Worm (Caenorhabditis elegans) whole organism, L1 larva: ENCODE results near the gene F37C12.18.

Experiments used
- C04F5.9 ChIP-seq: sonication (generic microtip); optimal IDR thresholded peaks from 2 replicates; lab custom pipeline; 2016; ENCODE audit warnings: missing genetic modification characterization, missing compliant biosample characterization
- C16A3.4 ChIP-seq: fragments of 150-350 bp; optimal IDR thresholded peaks from 2 replicates; lab custom pipeline; 2014; ENCODE audit warnings: missing biosample characterization, missing genetic modification characterization
- C34B4.2 ChIP-seq: sonication (generic microtip); optimal IDR thresholded peaks from 2 replicates; lab custom pipeline; 2017; ENCODE audit warnings: mild to moderate bottlenecking, missing genetic modification characterization, missing compliant biosample characterization
- Y116A8C.19 ChIP-seq: sonication (generic microtip); optimal IDR thresholded peaks from 2 replicates; lab custom pipeline; 2016; ENCODE audit warnings: missing compliant biosample characterization, missing genetic modification characterization, borderline replicate concordance
- alr-1 ChIP-seq: fragments of 200-800 bp; sonication (Bioruptor generic); optimal IDR thresholded peaks from 2 replicates; lab custom pipeline; 2018; ENCODE audit warnings: borderline replicate concordance, mild to moderate bottlenecking, missing genetic modification characterization, missing compliant biosample characterization
- blmp-1 ChIP-seq: fragments of 150-350 bp; optimal IDR thresholded peaks from 2 replicates; lab custom pipeline; 2014; ENCODE audit warnings: missing biosample characterization, missing genetic modification characterization
- ceh-8 ChIP-seq: fragments of 200-800 bp; sonication (Bioruptor generic); optimal IDR thresholded peaks from 2 replicates; lab custom pipeline; 2018; ENCODE audit warnings: mild to moderate bottlenecking, missing genetic modification characterization, moderate library complexity, missing compliant biosample characterization
- ceh-82 ChIP-seq, 3 experiments: fragments of 150-350 bp in 1 of 3; sonication (generic microtip) in 2 of 3; optimal IDR thresholded peaks; 2 replicates each; lab custom pipeline; 2014 to 2017; ENCODE audit warnings: missing biosample characterization in 3 of 3, missing genetic modification characterization in 3 of 3
- ceh-88 ChIP-seq: fragments of 200-800 bp; sonication (Bioruptor generic); IDR thresholded peaks from 2 replicates; pipeline ENCODE4 v1.3.6; 2022; ENCODE audit warnings: missing genetic modification characterization, missing compliant biosample characterization
- ces-1 ChIP-seq: fragments of 150-350 bp; optimal IDR thresholded peaks from 2 replicates; lab custom pipeline; 2014; ENCODE audit warnings: missing biosample characterization, missing genetic modification reagents, missing genetic modification characterization
- dpl-1 ChIP-seq, 3 experiments: fragments of 150-350 bp in 2 of 3; sonication (generic microtip) in 1 of 3; optimal IDR thresholded peaks; 2 replicates each; lab custom pipeline; 2014 to 2017; ENCODE audit warnings: missing biosample characterization in 3 of 3, missing genetic modification characterization in 3 of 3, missing genetic modification reagents in 3 of 3
- dsc-1 ChIP-seq: sonication (generic microtip); optimal IDR thresholded peaks from 2 replicates; lab custom pipeline; 2016; ENCODE audit warnings: mild to moderate bottlenecking, missing genetic modification characterization, missing compliant biosample characterization
- efl-1 ChIP-seq, 4 experiments: fragments of 150-350 bp; optimal IDR thresholded peaks in 3 of 4; peaks in 1 of 4; 1 replicate in 1 of 4; 2 replicates in 3 of 4; lab custom pipeline; 2014; ENCODE audit warnings: missing biosample characterization in 2 of 4, missing genetic modification characterization in 2 of 4, missing genetic modification reagents in 2 of 4
- egl-13 ChIP-seq: sonication (generic microtip); optimal IDR thresholded peaks from 2 replicates; lab custom pipeline; 2016; ENCODE audit warnings: missing genotype, missing genetic modification reagents, missing genetic modification characterization, missing compliant biosample characterization
- egl-27 ChIP-seq, 2 experiments: fragments of 150-350 bp in 1 of 2; sonication (generic microtip); optimal IDR thresholded peaks; 3 replicates each; lab custom pipeline; 2017 to 2018; ENCODE audit warnings: missing biosample characterization in 2 of 2, missing genetic modification characterization in 2 of 2, missing genetic modification reagents in 2 of 2
- elt-2 ChIP-seq: sonication (generic microtip); optimal IDR thresholded peaks from 2 replicates; lab custom pipeline; 2016; ENCODE audit warnings: missing genetic modification characterization, mild to moderate bottlenecking, inconsistent platforms, missing compliant biosample characterization, missing genetic modification reagents
- fkh-8 ChIP-seq: sonication (generic microtip); optimal IDR thresholded peaks from 2 replicates; lab custom pipeline; 2016; ENCODE audit warnings: mild to moderate bottlenecking, missing genetic modification characterization, missing compliant biosample characterization
- hpl-2 ChIP-seq: fragments of 150-350 bp; optimal IDR thresholded peaks from 2 replicates; lab custom pipeline; 2014; ENCODE audit warnings: missing biosample characterization, missing genetic modification reagents, missing genetic modification characterization
- isw-1 ChIP-seq: fragments of 200-800 bp; sonication (Bioruptor generic); IDR thresholded peaks from 2 replicates; pipeline ENCODE4 v1.3.6; 2022; ENCODE audit warnings: missing genetic modification characterization, missing compliant biosample characterization
- jun-1 ChIP-seq: fragments of 150-350 bp; optimal IDR thresholded peaks from 2 replicates; lab custom pipeline; 2014; ENCODE audit warnings: missing biosample characterization, missing genetic modification reagents, missing genetic modification characterization
- lin-14 ChIP-seq: fragments of 200-800 bp; sonication (Bioruptor generic); optimal IDR thresholded peaks from 2 replicates; lab custom pipeline; 2018; ENCODE audit warnings: mild to moderate bottlenecking, missing genetic modification characterization, moderate library complexity, missing compliant biosample characterization
- lin-15B ChIP-seq: fragments of 150-350 bp; sonication (generic microtip); optimal IDR thresholded peaks from 3 replicates; lab custom pipeline; 2014; ENCODE audit warnings: missing biosample characterization, missing genetic modification characterization
- lin-35 ChIP-seq, 2 experiments: fragments of 150-350 bp; optimal IDR thresholded peaks; 2 replicates each; lab custom pipeline; 2014; ENCODE audit warnings: missing biosample characterization in 2 of 2, missing genetic modification characterization in 2 of 2, missing genetic modification reagents in 2 of 2
- lir-3 ChIP-seq: sonication (generic microtip); optimal IDR thresholded peaks from 2 replicates; lab custom pipeline; 2016; ENCODE audit warnings: mild to moderate bottlenecking, missing genetic modification characterization, moderate library complexity, missing compliant biosample characterization; ENCODE audit not compliant: poor library complexity
- lsy-2 ChIP-seq, 2 experiments: fragments of 150-350 bp; optimal IDR thresholded peaks; 2 replicates each; lab custom pipeline; 2014; ENCODE audit warnings: missing biosample characterization in 2 of 2, missing genetic modification characterization in 2 of 2
- mdl-1 ChIP-seq, 2 experiments: fragments of 150-350 bp; optimal IDR thresholded peaks; 2 replicates each; lab custom pipeline; 2014 to 2017; ENCODE audit warnings: missing biosample characterization in 2 of 2, missing genetic modification characterization in 2 of 2, inconsistent platforms in 1 of 2
- mep-1 ChIP-seq: fragments of 150-350 bp; optimal IDR thresholded peaks from 2 replicates; lab custom pipeline; 2014; ENCODE audit warnings: missing biosample characterization, missing genetic modification characterization
- nhr-12 ChIP-seq: sonication (generic microtip); optimal IDR thresholded peaks from 2 replicates; lab custom pipeline; 2017; ENCODE audit warnings: missing biosample characterization, missing genetic modification characterization
- nhr-19 ChIP-seq: fragments of 200-800 bp; sonication (Bioruptor generic); conservative IDR thresholded peaks from 2 replicates; pipeline ENCODE4 v1.3.6; 2022; ENCODE audit warnings: missing genetic modification characterization, missing compliant biosample characterization
- nhr-20 ChIP-seq: sonication (generic microtip); optimal IDR thresholded peaks from 2 replicates; lab custom pipeline; 2016; ENCODE audit warnings: mild to moderate bottlenecking, missing genetic modification characterization, missing compliant biosample characterization
- nhr-237 ChIP-seq: fragments of 150-350 bp; optimal IDR thresholded peaks from 2 replicates; lab custom pipeline; 2014; ENCODE audit warnings: missing biosample characterization, missing genetic modification characterization
- nhr-47 ChIP-seq: sonication (generic microtip); optimal IDR thresholded peaks from 2 replicates; lab custom pipeline; 2016; ENCODE audit warnings: mild to moderate bottlenecking, missing genetic modification characterization, moderate library complexity, missing compliant biosample characterization
- nhr-71 ChIP-seq: sonication (generic microtip); optimal IDR thresholded peaks from 2 replicates; lab custom pipeline; 2016; ENCODE audit warnings: mild to moderate bottlenecking, missing genetic modification characterization, moderate library complexity, missing compliant biosample characterization
- nhr-90 ChIP-seq: sonication (generic microtip); optimal IDR thresholded peaks from 2 replicates; lab custom pipeline; 2016; ENCODE audit warnings: mild to moderate bottlenecking, missing genetic modification characterization, missing compliant biosample characterization; ENCODE audit not compliant: poor library complexity
- pag-3 ChIP-seq: sonication (generic microtip); optimal IDR thresholded peaks from 2 replicates; lab custom pipeline; 2017; ENCODE audit warnings: missing genetic modification characterization, mild to moderate bottlenecking, missing compliant biosample characterization, antibody characterized with exemption, borderline replicate concordance; ENCODE audit not compliant: insufficient read depth
- pax-3 ChIP-seq: fragments of 200-800 bp; sonication (Bioruptor generic); optimal IDR thresholded peaks from 2 replicates; lab custom pipeline; 2018; ENCODE audit warnings: mild to moderate bottlenecking, missing genetic modification characterization, moderate library complexity, missing compliant biosample characterization
- skn-1 ChIP-seq: fragments of 150-350 bp; optimal IDR thresholded peaks from 2 replicates; lab custom pipeline; 2014; ENCODE audit warnings: missing biosample characterization, missing genetic modification characterization
- swsn-7 ChIP-seq: sonication (generic microtip); optimal IDR thresholded peaks from 2 replicates; lab custom pipeline; 2016; ENCODE audit warnings: missing genetic modification characterization, missing compliant biosample characterization
- tbx-2 ChIP-seq: sonication (generic microtip); optimal IDR thresholded peaks from 2 replicates; lab custom pipeline; 2016; ENCODE audit warnings: missing genetic modification characterization, missing compliant biosample characterization
- vab-15 ChIP-seq: sonication (generic microtip); optimal IDR thresholded peaks from 2 replicates; lab custom pipeline; 2017; ENCODE audit warnings: missing genotype, mild to moderate bottlenecking, missing genetic modification characterization, missing compliant biosample characterization
- xbp-1 ChIP-seq: sonication (generic microtip); optimal IDR thresholded peaks from 2 replicates; lab custom pipeline; 2016; ENCODE audit warnings: missing genetic modification characterization, missing compliant biosample characterization
- zip-4 ChIP-seq: fragments of 200-800 bp; sonication (Bioruptor generic); optimal IDR thresholded peaks from 2 replicates; lab custom pipeline; 2018; ENCODE audit warnings: mild to moderate bottlenecking, missing genetic modification characterization, moderate library complexity, missing compliant biosample characterization

The F37C12.18 gene

DNA sequence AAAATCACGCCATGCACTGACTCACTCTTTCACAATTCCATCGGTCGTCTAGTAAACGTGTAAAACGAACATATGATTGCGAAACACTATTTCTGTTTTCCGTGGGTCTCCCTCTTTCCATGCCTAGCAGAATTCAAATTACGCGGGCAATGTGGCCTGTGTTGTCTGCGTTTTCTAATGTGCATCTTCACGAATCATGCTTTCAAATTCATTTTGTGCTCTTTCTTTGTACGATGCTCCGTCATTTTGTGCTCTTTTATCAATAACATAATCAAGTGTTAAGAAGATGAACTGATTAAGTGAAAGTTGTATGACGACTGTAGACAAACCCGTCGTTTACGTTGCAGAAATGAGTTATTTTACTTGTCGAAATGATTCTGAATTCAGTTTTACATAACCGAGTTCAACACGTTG lies 29.4 kb downstream of the F37C12.18 start:
- TF ChIP-seq C04F5.9 (tag; lab: Kevin White, UChicago) (no peak), nhr-47 (tag; lab: Kevin White, UChicago) (no peak), Y116A8C.19 (tag; lab: Kevin White, UChicago) (no peak), tbx-2 (tag; lab: Kevin White, UChicago) (no peak), C34B4.2 (tag; lab: Kevin White, UChicago) (no peak), alr-1 (tag; lab: Kevin White, UChicago) (no peak), elt-2 (tag; lab: Kevin White, UChicago) (peak; percentile 83), zip-4 (GFP tag; lab: Kevin White, UChicago) (peak; percentile 5), mep-1 (tag; lab: Kevin White, UChicago) (peak; percentile 45), nhr-237 (tag; lab: Kevin White, UChicago) (no peak), isw-1 (GFP tag; lab: Robert Waterston, UW) (peak; percentile 17; the same call in 1 of the 2 replicates), nhr-90 (tag; lab: Kevin White, UChicago) (peak; percentile 17), hpl-2 (GFP tag; lab: Kevin White, UChicago) (no peak), dpl-1 (GFP tag; optimal IDR thresholded peaks at IDR 0.05; lab: Kevin White, UChicago) (peak; percentile 39 to 66 (median 52)), nhr-19 (GFP tag; lab: Robert Waterston, UW) (no peak), xbp-1 (tag; lab: Kevin White, UChicago) (peak; percentile 77), jun-1 (peak; percentile 10), fkh-8 (tag; lab: Kevin White, UChicago) (peak; percentile 3), lsy-2 (tag; optimal IDR thresholded peaks at IDR 0.05; lab: Kevin White, UChicago) (peak in 1 of 2 experiments; percentile 47), swsn-7 (tag; lab: Kevin White, UChicago) (peak; percentile 3), nhr-20 (peak; percentile 16), blmp-1 (tag; lab: Kevin White, UChicago) (peak; percentile 53), pag-3 (tag; lab: Kevin White, UChicago) (no peak), pax-3 (no peak), egl-27 (tag; optimal IDR thresholded peaks at IDR 0.05; lab: Kevin White, UChicago) (peak in 1 of 2 experiments; percentile 23), ceh-88 (no peak), lin-15B (tag; lab: Kevin White, UChicago) (peak; percentile 26), egl-13 (tag; lab: Kevin White, UChicago) (no peak), lir-3 (tag; lab: Kevin White, UChicago) (no peak), lin-35 (GFP tag; optimal IDR thresholded peaks at IDR 0.05; lab: Kevin White, UChicago) (peak; percentile 60 to 77), ceh-82 (tag; optimal IDR thresholded peaks at IDR 0.05; lab: Kevin White, UChicago) (peak in 1 of 3 experiments; percentile 57), C16A3.4 (tag; lab: Kevin White, UChicago) (no peak), vab-15 (tag; lab: Kevin White, UChicago) (no peak), efl-1 (optimal IDR thresholded peaks at IDR 0.05; lab: Kevin White, UChicago) (peak; percentile 37 to 54), efl-1 (GFP tag; optimal IDR thresholded peaks at IDR 0.05 in 1 of 2; lab: Kevin White, UChicago) (peak; percentile 62 to 92), nhr-71 (peak; percentile 43), lin-14 (peak; percentile 68), mdl-1 (tag; optimal IDR thresholded peaks at IDR 0.05; lab: Kevin White, UChicago) (peak in 1 of 2 experiments; percentile 11), nhr-12 (tag; lab: Kevin White, UChicago) (no peak), ces-1 (GFP tag; lab: Kevin White, UChicago) (no peak), ceh-8 (no peak), skn-1 (tag; lab: Kevin White, UChicago) (peak; percentile 82), dsc-1 (tag; lab: Kevin White, UChicago) (no peak)
